Worm (Caenorhabditis elegans): Measurements from ENCODE around the gene ttr-19.

ttr-19 gene

DNA sequence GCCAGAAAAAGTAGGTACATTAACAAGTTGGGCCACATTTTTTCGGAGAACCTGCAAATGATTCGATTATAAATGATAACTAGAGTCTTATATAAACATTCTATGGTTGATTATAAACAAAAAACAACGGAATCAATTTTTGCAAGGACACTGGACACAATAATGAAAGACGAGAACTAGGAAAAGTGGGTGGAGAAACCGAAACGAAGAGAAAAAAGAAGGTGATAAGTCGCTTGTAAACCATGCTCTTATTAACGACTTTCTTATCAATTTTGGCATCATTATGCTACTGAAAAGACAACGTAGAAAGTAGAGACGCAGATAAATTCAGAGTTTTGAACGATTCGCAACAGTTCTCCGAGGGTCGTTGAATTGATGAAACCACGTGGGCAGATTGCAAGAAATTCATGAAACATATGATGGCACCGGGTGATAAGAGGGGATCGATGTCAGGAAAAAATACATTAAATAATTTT lies 37.1 kb downstream of the ttr-19 start, which contains the start of gene ZK856.5 (continued):
- TF ChIP-seq attf-4 (tag; optimal IDR thresholded peaks at IDR 0.05) (no peak), nhr-48 (tag; optimal IDR thresholded peaks at IDR 0.05) (peak; percentile 3), Y75B8A.6 (GFP tag; IDR thresholded peaks at IDR 0.05) (no peak), zfp-3 (GFP tag; conservative IDR thresholded peaks at IDR 0.05) (no peak), spr-1 (tag; optimal IDR thresholded peaks at IDR 0.05) (no peak), pqm-1 (tag; optimal IDR thresholded peaks at IDR 0.05) (peak; percentile 76), nhr-111 (GFP tag; optimal IDR thresholded peaks at IDR 0.05) (no peak), nhr-28 (tag; optimal IDR thresholded peaks at IDR 0.05) (peak; percentile 59), ceh-44 (GFP tag; IDR thresholded peaks at IDR 0.05) (no peak)

DNA sequence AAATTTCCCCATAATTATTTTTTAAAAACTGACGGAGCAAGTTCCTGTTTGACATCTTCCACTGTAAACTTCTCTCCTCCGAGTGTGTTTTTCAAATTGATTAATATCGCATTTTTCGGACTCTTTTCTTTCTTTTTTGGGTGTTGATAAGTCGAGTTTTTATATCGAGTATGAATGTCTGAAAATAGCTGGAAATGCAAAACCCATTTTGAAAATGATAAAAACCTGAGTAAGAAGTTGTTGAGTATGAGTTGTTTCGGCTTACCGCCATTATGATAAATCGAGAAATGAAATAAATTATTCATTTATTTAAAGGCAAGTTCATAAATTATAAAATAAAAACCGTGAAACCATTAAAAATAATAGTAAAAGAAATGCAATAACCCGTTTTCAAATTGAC lies 41.5 kb downstream of the ttr-19 start, which contains the start of gene ZK856.18:
Gene ZK856.18, minus strand, starts transcription at position 289 of the 400 bp plus-strand sequence.
- TF ChIP-seq ctbp-1 (GFP tag; IDR thresholded peaks at IDR 0.05) (no peak), mes-2 (tag; optimal IDR thresholded peaks at IDR 0.05; ENCODE audit: poor library complexity, severe bottlenecking) (no peak), unc-62 (GFP tag; optimal IDR thresholded peaks at IDR 0.05 in 1 of 2) (peak in 1 of 2 experiments; percentile 90), unc-62 (tag; optimal IDR thresholded peaks at IDR 0.05) (no peak), daf-19 (GFP tag; conservative IDR thresholded peaks at IDR 0.05) (no peak), tag-97 (GFP tag; IDR thresholded peaks at IDR 0.05) (no peak), ceh-32 (tag; optimal IDR thresholded peaks at IDR 0.05; ENCODE audit: poor library complexity) (no peak)

DNA sequence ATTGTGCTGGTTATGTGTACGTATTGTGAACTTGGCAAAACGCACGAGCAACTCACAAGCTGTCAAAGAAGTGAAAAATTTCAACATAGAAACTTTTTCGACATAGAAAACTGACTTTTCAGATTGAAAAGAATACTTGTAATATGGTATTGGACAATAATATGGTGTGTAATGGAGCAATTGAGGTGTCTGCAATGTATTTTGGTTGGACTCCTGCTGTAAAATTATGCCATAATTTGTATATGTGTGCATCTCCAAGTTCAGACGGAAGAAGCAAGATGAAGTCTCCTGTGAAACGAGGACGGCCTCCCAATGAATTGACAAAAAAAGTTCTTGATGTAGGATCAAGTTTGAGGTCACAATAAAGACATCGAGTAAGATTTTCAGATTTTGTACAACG lies 43.4 kb downstream of the ttr-19 start:
- TF ChIP-seq lir-3 (tag; optimal IDR thresholded peaks at IDR 0.05) (no peak), aha-1 (tag) (peak; percentile 66), unc-62 (GFP tag; optimal IDR thresholded peaks at IDR 0.05 in 1 of 2) (peak in 1 of 2 experiments; percentile 77), unc-62 (tag; optimal IDR thresholded peaks at IDR 0.05) (no peak)

DNA sequence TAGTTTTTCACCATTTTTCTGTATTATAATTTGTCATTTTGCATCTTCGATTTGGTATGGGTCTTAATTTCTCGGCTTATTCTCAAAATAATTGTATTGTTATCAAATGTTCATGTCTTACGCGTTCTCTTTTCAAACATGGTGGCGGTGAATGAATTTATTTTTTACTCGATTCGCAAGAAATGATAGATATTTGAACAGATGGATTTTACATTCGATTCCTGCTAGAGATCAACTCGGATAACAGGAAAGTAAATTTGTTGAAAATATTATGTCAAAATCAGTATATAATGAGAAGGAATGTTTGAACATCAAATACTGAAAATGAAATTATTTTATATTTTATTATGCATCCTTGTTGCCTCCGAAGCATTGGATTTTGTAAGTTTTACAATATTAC lies 44.2 kb downstream of the ttr-19 start, which contains the start of gene ZK856.4:
Gene ZK856.4, plus strand, starts transcription at position 301 of the 400 bp plus-strand sequence.
- no peak for TF ChIP-seq sdz-12 (GFP tag; optimal IDR thresholded peaks at IDR 0.05)
- no peak for TF ChIP-seq madf-5 (GFP tag; IDR thresholded peaks at IDR 0.05)
- no peak for TF ChIP-seq Y48G9A.11 (GFP tag; IDR thresholded peaks at IDR 0.05)
- TF ChIP-seq lin-29 (GFP tag; IDR thresholded peaks at IDR 0.05) = no peak
- TF ChIP-seq nhr-28 (tag; optimal IDR thresholded peaks at IDR 0.05) = no peak
- no peak for TF ChIP-seq attf-4 (tag; optimal IDR thresholded peaks at IDR 0.05)
- no peak for TF ChIP-seq saeg-2 (GFP tag; IDR thresholded peaks at IDR 0.05)

DNA sequence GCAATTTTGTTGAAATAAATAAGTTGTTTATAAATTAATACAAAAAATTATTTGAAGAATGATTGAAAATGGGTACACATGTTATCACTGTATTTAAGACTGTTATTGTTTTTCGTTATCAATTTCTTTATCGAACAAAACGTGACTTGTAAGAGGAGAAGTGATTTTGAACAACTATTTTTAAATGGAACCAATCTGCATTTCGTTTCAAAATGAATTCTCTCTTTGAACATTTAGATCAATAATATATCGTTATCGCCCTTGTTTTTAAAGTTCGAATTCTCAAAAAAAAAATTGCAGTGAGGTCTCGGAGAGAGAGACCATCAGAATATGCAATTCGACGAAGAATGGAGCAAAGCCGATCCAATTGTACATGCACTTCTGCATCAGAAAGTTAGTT lies 48.0 kb downstream of the ttr-19 start, which contains the start of gene cul-5:
Gene cul-5, plus strand, starts transcription at position 301 of the 400 bp plus-strand sequence.
- TF ChIP-seq hif-1 (tag; optimal IDR thresholded peaks at IDR 0.05) (peak in 1 of 2 experiments; percentile 74), mxl-3 (GFP tag; optimal IDR thresholded peaks at IDR 0.05) (no peak), zfp-2 (tag; optimal IDR thresholded peaks at IDR 0.05) (no peak), ceh-62 (tag; optimal IDR thresholded peaks at IDR 0.05) (no peak), ceh-44 (GFP tag; IDR thresholded peaks at IDR 0.05) (no peak), lin-1 (GFP tag; IDR thresholded peaks at IDR 0.05) (no peak), T20F7.1 (GFP tag; optimal IDR thresholded peaks at IDR 0.05) (no peak), nhr-11 (tag; optimal IDR thresholded peaks at IDR 0.05) (no peak), duxl-1 (tag; optimal IDR thresholded peaks at IDR 0.05; ENCODE audit: poor library complexity) (no peak), unc-130 (GFP tag; optimal IDR thresholded peaks at IDR 0.05) (no peak), zip-11 (GFP tag; IDR thresholded peaks at IDR 0.05) (no peak), daf-16 (GFP tag; optimal IDR thresholded peaks at IDR 0.05) (no peak), daf-16 (tag; optimal IDR thresholded peaks at IDR 0.05) (peak; percentile 49), F44E2.7 (GFP tag; IDR thresholded peaks at IDR 0.05) (no peak), lin-13 (GFP tag; optimal IDR thresholded peaks at IDR 0.05) (no peak), Y5F2A.4 (GFP tag; optimal IDR thresholded peaks at IDR 0.05) (no peak), saeg-2 (GFP tag; IDR thresholded peaks at IDR 0.05) (no peak), Y105C5A.15 (GFP tag; IDR thresholded peaks at IDR 0.05) (no peak), ceh-28 (tag; optimal IDR thresholded peaks at IDR 0.05) (no peak), egl-27 (tag; optimal IDR thresholded peaks at IDR 0.05) (no peak), Y75B8A.6 (GFP tag; IDR thresholded peaks at IDR 0.05) (no peak), dve-1 (tag; optimal IDR thresholded peaks at IDR 0.05; ENCODE audit: insufficient read depth) (peak; percentile 4), nhr-28 (tag; optimal IDR thresholded peaks at IDR 0.05) (peak; percentile 27), madf-5 (GFP tag; IDR thresholded peaks at IDR 0.05) (no peak), nhr-48 (tag; optimal IDR thresholded peaks at IDR 0.05) (no peak), zip-2 (tag; optimal IDR thresholded peaks at IDR 0.05) (no peak)

Measured in whole organism, L4 larva.